Fruit fly (Drosophila melanogaster): ENCODE data around the gene 5PtaseI.

5PtaseI gene

dm6 chr3R:25069569-25069968, 24.6 kb upstream of the 5PtaseI start, which contains the start of the genes Stt3B and CG11839 (continued):
- TF ChIP-seq CrebB (tag; optimal IDR thresholded peaks at IDR 0.05) (peak; percentile 3), Dref (GFP tag; IDR thresholded peaks at IDR 0.05) (peak; percentile 89), CG13624 (GFP tag; optimal IDR thresholded peaks at IDR 0.05) (peak; percentile 84), stc (GFP tag; IDR thresholded peaks at IDR 0.05) (0 out of 2 replicates have a peak, but pooled peaks have one; percentile 21), CG3995 (GFP tag; optimal IDR thresholded peaks at IDR 0.05) (peak; percentile 4), bigmax (GFP tag; optimal IDR thresholded peaks at IDR 0.05) (no peak), CG17361 (GFP tag; IDR thresholded peaks at IDR 0.05) (no peak; the same call in 1 of the 3 replicates), tgo (GFP tag; IDR thresholded peaks at IDR 0.05) (no peak; the same call in 1 of the 3 replicates), bbx (GFP tag; IDR thresholded peaks at IDR 0.05; ENCODE audit: partially characterized antibody) (peak; percentile 84), jigr1 (GFP tag; IDR thresholded peaks at IDR 0.05) (no peak), D19B (GFP tag; optimal IDR thresholded peaks at IDR 0.05) (peak; percentile 32), CG3407 (GFP tag; optimal IDR thresholded peaks at IDR 0.05) (peak; percentile 6), Dfd (GFP tag; optimal IDR thresholded peaks at IDR 0.05) (no peak), az2 (GFP tag; optimal IDR thresholded peaks at IDR 0.05) (peak; percentile 66), CG7556 (GFP tag; optimal IDR thresholded peaks at IDR 0.05) (no peak), CG9876 (GFP tag; optimal IDR thresholded peaks at IDR 0.05) (peak; percentile 71), Nf-YA (GFP tag; IDR thresholded peaks at IDR 0.05) (peak; percentile 66), CG12104 (GFP tag; optimal IDR thresholded peaks at IDR 0.05) (peak; percentile 62), D19A (tag; optimal IDR thresholded peaks at IDR 0.05) (no peak), ftz-f1 (GFP tag; optimal IDR thresholded peaks at IDR 0.05) (peak; percentile 25), CG18262 (tag; optimal IDR thresholded peaks at IDR 0.05) (peak; percentile 70), hb (GFP tag; IDR thresholded peaks at IDR 0.05; ENCODE audit: partially characterized antibody) (peak; percentile 91), phol (tag; optimal IDR thresholded peaks at IDR 0.05) (peak; percentile 82), peb (GFP tag; IDR thresholded peaks at IDR 0.05) (peak; percentile 48; the same call in 1 of the 2 replicates), Dip3 (GFP tag; optimal IDR thresholded peaks at IDR 0.05) (peak; percentile 84), CG8388 (GFP tag; optimal IDR thresholded peaks at IDR 0.05) (peak; percentile 28), CG12744 (GFP tag; optimal IDR thresholded peaks at IDR 0.05) (peak; percentile 72), CG12299 (tag; optimal IDR thresholded peaks at IDR 0.05) (peak; percentile 42), CG9817 (tag; optimal IDR thresholded peaks at IDR 0.05) (peak; percentile 82), CG14050 (GFP tag; IDR thresholded peaks at IDR 0.05) (peak; percentile 55), CG16863 (GFP tag; optimal IDR thresholded peaks at IDR 0.05) (peak; percentile 49), CG8281 (tag; optimal IDR thresholded peaks at IDR 0.05) (no peak), CG1024 (GFP tag; IDR thresholded peaks at IDR 0.05) (no peak), sr (GFP tag; IDR thresholded peaks at IDR 0.05) (no peak), CG14965 (GFP tag; optimal IDR thresholded peaks at IDR 0.05; ENCODE audit: borderline replicate concordance) (no peak), CG3163 (GFP tag; optimal IDR thresholded peaks at IDR 0.05) (peak; percentile 68), CG34224 (GFP tag; IDR thresholded peaks at IDR 0.05; ENCODE audit: partially characterized antibody) (peak; percentile 93), lilli (GFP tag; optimal IDR thresholded peaks at IDR 0.05) (peak; percentile 90), CG33213 (GFP tag; optimal IDR thresholded peaks at IDR 0.05) (peak; percentile 69), CG18476 (GFP tag; optimal IDR thresholded peaks at IDR 0.05) (peak; percentile 56), CG2889 (GFP tag; IDR thresholded peaks at IDR 0.05) (peak; percentile 17; the same call in 1 of the 3 replicates), CG15011 (GFP tag; optimal IDR thresholded peaks at IDR 0.05) (no peak), vnd (GFP tag; IDR thresholded peaks at IDR 0.05; ENCODE audit: partially characterized antibody) (peak; percentile 90), CG13287 (GFP tag; IDR thresholded peaks at IDR 0.05; ENCODE audit: partially characterized antibody) (peak; percentile 96), nerfin-2 (GFP tag; IDR thresholded peaks at IDR 0.05; ENCODE audit: partially characterized antibody) (peak; percentile 70; the same call in 1 of the 2 replicates), Kr (GFP tag; optimal IDR thresholded peaks at IDR 0.05) (no peak), CG7963 (GFP tag; IDR thresholded peaks at IDR 0.05; ENCODE audit: partially characterized antibody) (peak; percentile 66; the same call in 2 of the 3 replicates), CG8290 (GFP tag; optimal IDR thresholded peaks at IDR 0.05) (peak; percentile 70), CG8290 (tag; optimal IDR thresholded peaks at IDR 0.05) (no peak), tna (GFP tag; IDR thresholded peaks at IDR 0.05; ENCODE audit: partially characterized antibody) (peak; percentile 76; the same call in 1 of the 2 replicates), CG32772 (GFP tag; IDR thresholded peaks at IDR 0.05) (no peak)
